Fruit fly (Drosophila melanogaster) whole organism, pupa: ENCODE measurements around the gene CG1552.

ENCODE experiments used
- CG10348 ChIP-seq: fragments of 200-800 bp; sonication (Bioruptor generic); IDR thresholded peaks from 2 replicates; pipeline ENCODE4 v1.3.6; 2022; ENCODE audit warnings: missing biosample characterization, missing genetic modification characterization
- CG17806 ChIP-seq: fragments of 200-800 bp; sonication (Bioruptor generic); optimal IDR thresholded peaks from 2 replicates; lab custom pipeline; 2018; ENCODE audit warnings: missing biosample characterization, mild to moderate bottlenecking, missing genetic modification characterization, moderate library complexity
- CG4496 ChIP-seq: fragments of 200-800 bp; sonication (Bioruptor generic); IDR thresholded peaks from 3 replicates; pipeline ENCODE4 v1.3.6; 2022; ENCODE audit warnings: missing biosample characterization, missing genetic modification characterization
- rn ChIP-seq: fragments of 200-800 bp; sonication (Bioruptor generic); IDR thresholded peaks from 2 replicates; pipeline ENCODE4 v1.3.6; 2022; ENCODE audit warnings: missing biosample characterization, missing genetic modification characterization

DNA sequence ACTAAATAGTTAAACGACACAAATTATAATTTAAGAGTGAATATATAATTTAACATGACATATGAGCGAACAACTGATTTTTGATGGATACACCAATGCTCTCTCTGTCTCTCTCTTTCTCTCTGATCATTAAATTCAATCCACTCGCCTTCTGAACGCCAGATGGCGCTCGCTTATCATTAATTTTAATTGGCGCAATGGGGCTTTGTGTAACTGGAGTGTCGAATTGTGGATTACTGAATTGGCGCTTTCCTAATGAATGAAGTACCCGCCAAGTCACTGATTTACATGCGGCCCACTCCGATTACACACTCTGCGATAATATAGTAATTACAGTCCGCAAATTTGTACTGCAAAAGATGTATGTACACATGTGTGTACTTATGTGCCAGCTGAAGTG lies 28.5 kb upstream of the CG1552 start:
- TF ChIP-seq rn (GFP tag; lab: Robert Waterston, UW) (no peak), CG17806 (tag; lab: Kevin White, UChicago) (no peak), CG10348 (GFP tag; lab: Robert Waterston, UW) (no peak), CG4496 (GFP tag; lab: Robert Waterston, UW) (no peak)
